Worm (Caenorhabditis elegans): Measurements from ENCODE around the gene F07E5.13.

The F07E5.13 gene

ce11 chrII:2087206-2087605 is 23.3 kb upstream of the F07E5.13 start:
- TF ChIP-seq mab-5 (tag; optimal IDR thresholded peaks at IDR 0.05) (no peak), unc-62 (GFP tag; optimal IDR thresholded peaks at IDR 0.05) (no peak), zip-8 (tag; optimal IDR thresholded peaks at IDR 0.05) (no peak), pha-4 (tag; optimal IDR thresholded peaks at IDR 0.05) (no peak), unc-120 (tag; optimal IDR thresholded peaks at IDR 0.05; ENCODE audit: poor library complexity, severe bottlenecking) (no peak), nhr-2 (tag; optimal IDR thresholded peaks at IDR 0.05) (no peak), sem-2 (GFP tag; optimal IDR thresholded peaks at IDR 0.05) (no peak), sptf-1 (tag; optimal IDR thresholded peaks at IDR 0.05) (no peak), ztf-11 (tag; optimal IDR thresholded peaks at IDR 0.05) (no peak), bed-3 (GFP tag; optimal IDR thresholded peaks at IDR 0.05) (no peak)

- no peak for TF ChIP-seq ceh-43 (GFP tag; optimal IDR thresholded peaks at IDR 0.05)
- TF ChIP-seq unc-120 (tag; optimal IDR thresholded peaks at IDR 0.05; ENCODE audit: poor library complexity, severe bottlenecking), result no peak
These were observed 19.9 kb upstream of the F07E5.13 start, which contains the start of the genes T16A1.5 and fbxc-49 for ce11 chrII:2083726-2084179. TSS of gene T16A1.5 (minus strand) at chrII:2083826. TSS of gene fbxc-49 (plus strand) at chrII:2084129.

DNA sequence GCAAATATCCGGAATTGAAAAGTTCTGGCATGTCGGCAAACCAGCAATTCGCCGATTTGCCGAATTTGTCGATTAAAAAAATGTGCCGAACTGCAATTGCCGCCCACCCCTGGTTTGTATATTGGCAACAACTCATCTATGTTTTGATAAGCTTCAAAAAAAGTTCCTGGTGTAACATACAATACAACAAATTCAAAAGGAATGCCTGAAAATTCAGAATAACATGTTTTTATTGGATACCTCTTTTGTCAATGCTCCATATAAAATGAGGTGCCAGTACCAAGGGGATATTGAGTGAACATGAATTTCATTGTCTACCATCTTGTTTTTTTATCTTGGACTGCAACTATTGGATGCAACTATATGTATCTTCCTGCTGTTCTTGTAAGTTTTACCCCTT is 17.4 kb upstream of the F07E5.13 start, which contains the start of gene T16A1.4:
T16A1.4 (plus strand) TSS at position 301 of the 400 bp plus-strand sequence.
- TF ChIP-seq bed-3 (GFP tag; optimal IDR thresholded peaks at IDR 0.05) (no peak), nhr-76 (tag; optimal IDR thresholded peaks at IDR 0.05) (no peak), unc-62 (GFP tag; optimal IDR thresholded peaks at IDR 0.05) (no peak), ztf-11 (tag; optimal IDR thresholded peaks at IDR 0.05) (no peak), ceh-43 (GFP tag; optimal IDR thresholded peaks at IDR 0.05) (no peak), pha-4 (tag; optimal IDR thresholded peaks at IDR 0.05) (no peak)

- TF ChIP-seq tbx-8 (GFP tag; optimal IDR thresholded peaks at IDR 0.05), result no peak
- TF ChIP-seq nhr-2 (tag; optimal IDR thresholded peaks at IDR 0.05), result no peak
- no peak for TF ChIP-seq hlh-1 (tag; optimal IDR thresholded peaks at IDR 0.05)
- no peak for TF ChIP-seq ceh-83 (GFP tag; optimal IDR thresholded peaks at IDR 0.05)
- no peak for TF ChIP-seq unc-39 (tag; optimal IDR thresholded peaks at IDR 0.05)
- TF ChIP-seq nhr-76 (tag; optimal IDR thresholded peaks at IDR 0.05), result no peak
- no peak for TF ChIP-seq flh-1 (GFP tag; optimal IDR thresholded peaks at IDR 0.05)
- TF ChIP-seq nhr-12 (tag; optimal IDR thresholded peaks at IDR 0.05), result no peak
- TF ChIP-seq mep-1 (tag; optimal IDR thresholded peaks at IDR 0.05), result no peak
- no peak for TF ChIP-seq ces-1 (GFP tag; optimal IDR thresholded peaks at IDR 0.05)
- TF ChIP-seq ztf-11 (tag; optimal IDR thresholded peaks at IDR 0.05), result no peak
- no peak for TF ChIP-seq M03D4.4 (tag; optimal IDR thresholded peaks at IDR 0.05)
- no peak for TF ChIP-seq ceh-43 (GFP tag; optimal IDR thresholded peaks at IDR 0.05)
- TF ChIP-seq elt-3 (tag; optimal IDR thresholded peaks at IDR 0.05), result no peak
- TF ChIP-seq pha-4 (tag; optimal IDR thresholded peaks at IDR 0.05), result no peak
- no peak for TF ChIP-seq unc-120 (tag; optimal IDR thresholded peaks at IDR 0.05; ENCODE audit: poor library complexity, severe bottlenecking)
- no peak for TF ChIP-seq mls-2 (tag; optimal IDR thresholded peaks at IDR 0.05)
- no peak for TF ChIP-seq ceh-39 (tag; optimal IDR thresholded peaks at IDR 0.05)
- no peak for TF ChIP-seq drap-1 (GFP tag; optimal IDR thresholded peaks at IDR 0.05)
These were observed 16.5 kb upstream of the F07E5.13 start, which contains the start of gene F07E5.9 for ce11 chrII:2080425-2080824. TSS of gene F07E5.9 (minus strand) at chrII:2080525.

ce11 chrII:2076467-2076866 is 12.6 kb upstream of the F07E5.13 start:
- TF ChIP-seq lin-32 (GFP tag; optimal IDR thresholded peaks at IDR 0.05), result no peak
- no peak for TF ChIP-seq tbx-8 (GFP tag; optimal IDR thresholded peaks at IDR 0.05)
- TF ChIP-seq pha-4 (tag; optimal IDR thresholded peaks at IDR 0.05), result no peak
- TF ChIP-seq flh-1 (GFP tag; optimal IDR thresholded peaks at IDR 0.05), result no peak
- no peak for TF ChIP-seq bed-3 (GFP tag; optimal IDR thresholded peaks at IDR 0.05)
- no peak for TF ChIP-seq unc-120 (tag; optimal IDR thresholded peaks at IDR 0.05; ENCODE audit: poor library complexity, severe bottlenecking)
- no peak for TF ChIP-seq blmp-1 (tag; optimal IDR thresholded peaks at IDR 0.05)
- TF ChIP-seq lsy-2 (tag; optimal IDR thresholded peaks at IDR 0.05), result no peak
- no peak for TF ChIP-seq unc-62 (GFP tag; optimal IDR thresholded peaks at IDR 0.05)
- TF ChIP-seq sem-2 (GFP tag; optimal IDR thresholded peaks at IDR 0.05), result no peak
- no peak for TF ChIP-seq ceh-43 (GFP tag; optimal IDR thresholded peaks at IDR 0.05)
- TF ChIP-seq M03D4.4 (tag; optimal IDR thresholded peaks at IDR 0.05), result no peak
- no peak for TF ChIP-seq ceh-39 (tag; optimal IDR thresholded peaks at IDR 0.05)
- no peak for TF ChIP-seq elt-3 (tag; optimal IDR thresholded peaks at IDR 0.05)
- no peak for TF ChIP-seq nhr-76 (tag; optimal IDR thresholded peaks at IDR 0.05)
- TF ChIP-seq mls-2 (tag; optimal IDR thresholded peaks at IDR 0.05), result no peak
- no peak for TF ChIP-seq mab-5 (tag; optimal IDR thresholded peaks at IDR 0.05)
- TF ChIP-seq elt-1 (tag; optimal IDR thresholded peaks at IDR 0.05; ENCODE audit: borderline replicate concordance, insufficient read depth), result no peak
- TF ChIP-seq cnd-1 (tag; optimal IDR thresholded peaks at IDR 0.05), result no peak
